Fruit fly (Drosophila melanogaster) whole organism, embryonic: ENCODE results near the gene Sr-CIII.

Experiments
- Awh ChIP-seq: fragments of 200-800 bp; sonication (Bioruptor generic); IDR thresholded peaks from 2 replicates; pipeline ENCODE4, ENCODE4 v1.3.6; 2022; ENCODE audit warnings: missing biosample characterization, missing genetic modification characterization
- Bgb ChIP-seq: fragments of 200-800 bp; sonication (Bioruptor generic); IDR thresholded peaks from 2 replicates; pipeline ENCODE4 v1.3.6; 2022; ENCODE audit warnings: missing biosample characterization, missing genetic modification characterization; ENCODE audit not compliant: partially characterized antibody
- CG11247 ChIP-seq: fragments of 200-800 bp; sonication (Bioruptor generic); IDR thresholded peaks from 2 replicates; pipeline ENCODE4 v1.3.6; 2022; ENCODE audit warnings: missing biosample characterization, missing genetic modification characterization
- CG11695 ChIP-seq: fragments of 200-800 bp; sonication (Bioruptor generic); IDR thresholded peaks from 3 replicates; pipeline ENCODE4 v1.3.6; 2022; ENCODE audit warnings: missing biosample characterization, missing genetic modification characterization
- CG12219 ChIP-seq: fragments of 200-800 bp; sonication (Bioruptor generic); optimal IDR thresholded peaks from 3 replicates; lab custom pipeline; 2018; ENCODE audit warnings: missing biosample characterization, mild to moderate bottlenecking, missing genetic modification characterization
- CG1233 ChIP-seq: fragments of 200-800 bp; sonication (Bioruptor generic); optimal IDR thresholded peaks from 4 replicates; lab custom pipeline; 2018; ENCODE audit warnings: missing biosample characterization, mild to moderate bottlenecking, missing genetic modification characterization
- CG12391 ChIP-seq: fragments of 200-800 bp; sonication (Bioruptor generic); optimal IDR thresholded peaks from 3 replicates; lab custom pipeline; 2018; ENCODE audit warnings: missing biosample characterization, mild to moderate bottlenecking, missing genetic modification characterization, moderate library complexity
- CG13296 ChIP-seq: fragments of 200-800 bp; sonication (Bioruptor generic); optimal IDR thresholded peaks from 3 replicates; lab custom pipeline; 2018; ENCODE audit warnings: missing biosample characterization, mild to moderate bottlenecking, missing genetic modification characterization
- CG13624 ChIP-seq: fragments of 200-800 bp; sonication (Bioruptor generic); optimal IDR thresholded peaks from 2 replicates; lab custom pipeline; 2016; ENCODE audit warnings: missing biosample characterization, missing genetic modification characterization
- CG18011 ChIP-seq: fragments of 200-800 bp; sonication (Bioruptor generic); optimal IDR thresholded peaks from 2 replicates; lab custom pipeline; 2017; ENCODE audit warnings: missing biosample characterization, missing genetic modification characterization, mild to moderate bottlenecking, moderate library complexity, missing genotype
- CG18619 ChIP-seq: fragments of 200-800 bp; sonication (Bioruptor generic); optimal IDR thresholded peaks from 3 replicates; lab custom pipeline; 2017; ENCODE audit warnings: missing biosample characterization, mild to moderate bottlenecking, missing genetic modification characterization
- CG2889 ChIP-seq: fragments of 200-800 bp; sonication (Bioruptor generic); IDR thresholded peaks from 3 replicates; pipeline ENCODE4 v1.3.6; 2022; ENCODE audit warnings: missing biosample characterization, missing genetic modification characterization
- CG4617 ChIP-seq: fragments of 200-800 bp; sonication (Bioruptor generic); optimal IDR thresholded peaks from 3 replicates; lab custom pipeline; 2016; ENCODE audit warnings: missing biosample characterization, missing genetic modification characterization, borderline replicate concordance
- CG4730 ChIP-seq: fragments of 200-800 bp; sonication (Bioruptor generic); IDR thresholded peaks from 2 replicates; pipeline ENCODE4 v1.3.6; 2022; ENCODE audit warnings: missing biosample characterization, missing genetic modification characterization
- CG6689 ChIP-seq: fragments of 200-800 bp; sonication (Bioruptor generic); IDR thresholded peaks from 2 replicates; pipeline ENCODE4 v1.3.6; 2022; ENCODE audit warnings: missing biosample characterization, missing genetic modification characterization
- CG6791 ChIP-seq: fragments of 200-800 bp; sonication (Bioruptor generic); IDR thresholded peaks from 3 replicates; pipeline ENCODE4 v1.3.6; 2022; ENCODE audit warnings: missing biosample characterization, missing genetic modification characterization; ENCODE audit not compliant: partially characterized antibody
- CG7786 ChIP-seq: fragments of 200-800 bp; sonication (Bioruptor generic); optimal IDR thresholded peaks from 2 replicates; lab custom pipeline; 2016; ENCODE audit warnings: missing biosample characterization, missing genetic modification characterization
- CG9437 ChIP-seq: fragments of 200-800 bp; sonication (Bioruptor generic); optimal IDR thresholded peaks from 2 replicates; lab custom pipeline; 2018; ENCODE audit warnings: missing biosample characterization, mild to moderate bottlenecking, missing genetic modification characterization
- CkIIα-i1 ChIP-seq: fragments of 200-800 bp; sonication (Bioruptor generic); IDR thresholded peaks from 2 replicates; pipeline ENCODE4 v1.3.6; 2022; ENCODE audit warnings: missing biosample characterization, missing genetic modification characterization
- D ChIP-seq, 2 experiments: fragments of 200-800 bp in 1 of 2; fragments of >200 bp in 1 of 2; sonication (Bioruptor generic) in 1 of 2; optimal IDR thresholded peaks; 2 replicates in 1 of 2; 3 replicates in 1 of 2; lab custom pipeline; 2017; ENCODE audit warnings: mild to moderate bottlenecking in 1 of 2, missing biosample characterization in 1 of 2, missing genetic modification characterization in 1 of 2, missing genetic modification reagents in 1 of 2
- Deaf1 ChIP-seq: fragments of 200-800 bp; optimal IDR thresholded peaks from 3 replicates; lab custom pipeline; 2019; ENCODE audit warnings: missing biosample characterization, mild to moderate bottlenecking, missing genetic modification characterization, moderate library complexity
- ERR ChIP-seq: fragments of 200-800 bp; sonication (Bioruptor generic); optimal IDR thresholded peaks from 2 replicates; lab custom pipeline; 2016; ENCODE audit warnings: missing biosample characterization, missing genetic modification characterization
- Hand ChIP-seq: fragments of 200-800 bp; sonication (Bioruptor generic); optimal IDR thresholded peaks from 2 replicates; lab custom pipeline; 2017; ENCODE audit warnings: mild to moderate bottlenecking, missing biosample characterization, missing genetic modification reagents, missing genetic modification characterization
- Hmx ChIP-seq: fragments of 200-800 bp; sonication (Bioruptor generic); optimal IDR thresholded peaks from 2 replicates; lab custom pipeline; 2016; ENCODE audit warnings: missing biosample characterization, missing genetic modification characterization
- Lpt ChIP-seq: fragments of >200 bp; optimal IDR thresholded peaks from 2 replicates; lab custom pipeline; 2018; ENCODE audit warnings: missing biosample characterization, missing genetic modification characterization
- Oli ChIP-seq: fragments of 200-800 bp; sonication (Bioruptor generic); optimal IDR thresholded peaks from 2 replicates; lab custom pipeline; 2018; ENCODE audit warnings: missing biosample characterization, mild to moderate bottlenecking, missing genetic modification characterization, moderate library complexity
- Poxn ChIP-seq: fragments of 200-800 bp; sonication (Bioruptor generic); IDR thresholded peaks from 2 replicates; pipeline ENCODE4 v1.3.6; 2022; ENCODE audit warnings: missing biosample characterization, missing genetic modification characterization
- Sin3A ChIP-seq: fragments of >200 bp; optimal IDR thresholded peaks from 2 replicates; lab custom pipeline; 2018
- Six4 ChIP-seq: fragments of 200-800 bp; sonication (Bioruptor generic); optimal IDR thresholded peaks from 2 replicates; lab custom pipeline; 2016; ENCODE audit warnings: missing biosample characterization, missing genetic modification characterization
- Sox102F ChIP-seq: fragments of 200-800 bp; sonication (Bioruptor generic); optimal IDR thresholded peaks from 2 replicates; lab custom pipeline; 2018; ENCODE audit warnings: missing biosample characterization, mild to moderate bottlenecking, missing genetic modification characterization, moderate library complexity
- Tbp ChIP-seq: fragments of >200 bp; optimal IDR thresholded peaks from 2 replicates; lab custom pipeline; 2018; ENCODE audit warnings: missing biosample characterization, missing genetic modification characterization
- abd-A ChIP-seq: fragments of 200-800 bp; sonication (Bioruptor generic); optimal IDR thresholded peaks from 3 replicates; lab custom pipeline; 2019; ENCODE audit warnings: missing biosample characterization, mild to moderate bottlenecking, missing genetic modification characterization, moderate library complexity
- aop ChIP-seq: fragments of 200-800 bp; sonication (Bioruptor generic); IDR thresholded peaks from 2 replicates; pipeline ENCODE4 v1.3.6; 2022; ENCODE audit warnings: missing biosample characterization, missing genetic modification characterization
- az2 ChIP-seq: fragments of 200-800 bp; sonication (Bioruptor generic); optimal IDR thresholded peaks from 3 replicates; lab custom pipeline; 2016; ENCODE audit warnings: missing biosample characterization, missing genetic modification characterization
- chinmo ChIP-seq: fragments of 200-800 bp; sonication (Bioruptor generic); IDR thresholded peaks from 4 replicates; pipeline ENCODE4 v1.3.6; 2022; ENCODE audit warnings: missing biosample characterization, missing genetic modification characterization; ENCODE audit not compliant: partially characterized antibody
- chn ChIP-seq: fragments of 200-800 bp; sonication (Bioruptor generic); optimal IDR thresholded peaks from 2 replicates; lab custom pipeline; 2016; ENCODE audit warnings: missing biosample characterization, missing genetic modification characterization
- dimm ChIP-seq: fragments of 200-800 bp; sonication (Bioruptor generic); IDR thresholded peaks from 2 replicates; pipeline ENCODE4 v1.3.6; 2022; ENCODE audit warnings: missing biosample characterization, missing genetic modification characterization
- dpn ChIP-seq, 2 experiments: fragments of 200-800 bp; sonication (Bioruptor generic); optimal IDR thresholded peaks; 3 replicates each; lab custom pipeline; 2016; ENCODE audit warnings: missing biosample characterization in 2 of 2, missing genetic modification characterization in 2 of 2
- exex ChIP-seq: fragments of 200-800 bp; sonication (Bioruptor generic); optimal IDR thresholded peaks from 4 replicates; lab custom pipeline; 2018; ENCODE audit warnings: missing biosample characterization, mild to moderate bottlenecking, missing genetic modification characterization, moderate library complexity
- fd64A ChIP-seq: fragments of 200-800 bp; sonication (Bioruptor generic); optimal IDR thresholded peaks from 3 replicates; lab custom pipeline; 2018; ENCODE audit warnings: missing biosample characterization, mild to moderate bottlenecking, missing genetic modification characterization
- grau ChIP-seq: fragments of 200-800 bp; optimal IDR thresholded peaks from 3 replicates; lab custom pipeline; 2019; ENCODE audit warnings: missing biosample characterization, mild to moderate bottlenecking, missing genetic modification characterization, moderate library complexity
- ham ChIP-seq: fragments of 200-800 bp; sonication (Bioruptor generic); IDR thresholded peaks from 2 replicates; pipeline ENCODE4 v1.3.6; 2022; ENCODE audit warnings: missing biosample characterization, missing genetic modification characterization
- ind ChIP-seq: fragments of 200-800 bp; sonication (Bioruptor generic); optimal IDR thresholded peaks from 3 replicates; lab custom pipeline; 2016; ENCODE audit warnings: missing biosample characterization, missing genetic modification characterization
- jumu ChIP-seq: fragments of 200-800 bp; sonication (Bioruptor generic); optimal IDR thresholded peaks from 3 replicates; lab custom pipeline; 2016; ENCODE audit warnings: missing biosample characterization, missing genetic modification characterization
- mam ChIP-seq: fragments of 200-800 bp; sonication (Bioruptor generic); optimal IDR thresholded peaks from 3 replicates; lab custom pipeline; 2016; ENCODE audit warnings: missing biosample characterization, missing genetic modification characterization
- scrt ChIP-seq: fragments of 200-800 bp; sonication (Bioruptor generic); optimal IDR thresholded peaks from 2 replicates; lab custom pipeline; 2018; ENCODE audit warnings: missing biosample characterization, mild to moderate bottlenecking, missing genetic modification characterization, moderate library complexity
- sens ChIP-seq: fragments of 200-800 bp; sonication (Bioruptor generic); peaks from one replicate; lab custom pipeline; 2016; ENCODE audit warnings: missing biosample characterization, missing genetic modification characterization
- vfl ChIP-seq: fragments of 200-800 bp; sonication (Bioruptor generic); optimal IDR thresholded peaks from 2 replicates; lab custom pipeline; 2016; ENCODE audit warnings: missing biosample characterization, missing genetic modification characterization
- vnd ChIP-seq: fragments of 200-800 bp; sonication (Bioruptor generic); IDR thresholded peaks from 3 replicates; pipeline ENCODE4 v1.3.6; 2022; ENCODE audit warnings: missing biosample characterization, missing genetic modification characterization; ENCODE audit not compliant: partially characterized antibody
- z ChIP-seq: fragments of 200-800 bp; sonication (Bioruptor generic); IDR thresholded peaks from 3 replicates; pipeline ENCODE4 v1.3.6; 2022; ENCODE audit warnings: missing biosample characterization, missing genetic modification characterization

Gene Sr-CIII

DNA sequence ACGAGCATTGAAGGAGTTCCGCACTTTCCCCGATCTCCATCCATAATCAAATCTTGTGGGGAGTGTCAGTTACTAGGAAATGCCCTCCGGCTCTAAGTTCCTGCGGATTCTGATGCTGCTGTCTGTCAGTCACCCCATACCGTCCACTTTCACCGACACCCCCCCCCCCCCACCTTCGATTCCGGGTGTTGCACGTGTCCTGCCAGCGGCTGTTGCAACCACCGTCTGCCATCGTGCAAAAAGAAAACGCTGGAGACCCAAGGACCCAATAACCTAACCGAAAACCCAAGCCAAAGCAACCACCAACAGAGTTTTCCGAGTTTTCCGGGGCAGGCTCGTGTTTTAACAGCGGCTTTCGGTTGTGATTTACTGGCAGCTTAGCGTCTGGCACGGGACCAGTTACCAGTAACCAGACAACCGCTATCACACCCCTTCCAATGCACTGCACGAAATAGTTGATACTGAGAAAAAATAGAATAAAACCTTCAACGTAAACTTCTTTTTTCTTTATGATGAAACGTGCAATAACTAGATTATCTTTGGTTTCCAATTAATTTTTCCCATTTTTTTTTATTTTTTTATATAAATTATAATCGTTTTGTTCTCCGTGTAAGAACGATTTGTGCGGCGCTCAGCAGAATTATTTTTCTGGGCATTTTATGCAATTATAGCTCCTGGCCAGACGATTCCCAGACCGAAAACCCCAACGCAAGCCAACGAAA lies 4.6 kb downstream of the Sr-CIII start (continued):
- TF ChIP-seq ham (GFP tag; lab: Robert Waterston, UW) (no peak), vnd (no peak), scrt (GFP tag; lab: Kevin White, UChicago) (peak; percentile 42), abd-A (no peak), CG13624 (GFP tag; lab: Kevin White, UChicago) (peak; percentile 19), grau (tag; lab: Kevin White, UChicago) (peak; percentile 55), ERR (GFP tag; lab: Kevin White, UChicago) (no peak), az2 (GFP tag; lab: Kevin White, UChicago) (peak; percentile 56), CG12391 (tag; lab: Kevin White, UChicago) (peak; percentile 77), Six4 (GFP tag; lab: Kevin White, UChicago) (peak; percentile 42), CG1233 (peak; percentile 50), Tbp (GFP tag; lab: Kevin White, UChicago) (no peak), CG13296 (GFP tag; lab: Kevin White, UChicago) (peak; percentile 62), dimm (no peak), mam (no peak), chn (GFP tag; lab: Kevin White, UChicago) (no peak), D (optimal IDR thresholded peaks at IDR 0.05; lab: Kevin White, UChicago) (no peak), D (GFP tag; optimal IDR thresholded peaks at IDR 0.05; lab: Kevin White, UChicago) (peak; percentile 73), z (no peak), CG6791 (no peak), Deaf1 (peak; percentile 11), vfl (GFP tag; lab: Kevin White, UChicago) (no peak), Oli (peak; percentile 70), exex (tag; lab: Kevin White, UChicago) (no peak), CG2889 (GFP tag; lab: Robert Waterston, UW) (no peak), jumu (GFP tag; lab: Kevin White, UChicago) (no peak), CkIIα-i1 (GFP tag; lab: Robert Waterston, UW) (no peak), Bgb (GFP tag; lab: Robert Waterston, UW) (no peak), CG11247 (GFP tag; lab: Robert Waterston, UW) (no peak), CG11695 (0 out of 3 replicates have a peak, but pooled peaks have one; percentile 42), CG18011 (no peak), Lpt (no peak), CG6689 (GFP tag; lab: Robert Waterston, UW) (peak; percentile 74), ind (GFP tag; lab: Kevin White, UChicago) (peak; percentile 46), aop (no peak), Poxn (GFP tag; lab: Robert Waterston, UW) (no peak), CG4730 (GFP tag; lab: Robert Waterston, UW) (no peak), sens (GFP tag; lab: Kevin White, UChicago) (peak; percentile 83), Hand (GFP tag; lab: Kevin White, UChicago) (peak; percentile 34), chinmo (GFP tag; lab: Robert Waterston, UW) (no peak), Sox102F (GFP tag; lab: Kevin White, UChicago) (peak; percentile 73), fd64A (GFP tag; lab: Kevin White, UChicago) (no peak), CG12219 (peak; percentile 25), CG7786 (GFP tag; lab: Kevin White, UChicago) (no peak), Awh (GFP tag; lab: Robert Waterston, UW) (peak; percentile 76), CG4617 (GFP tag; lab: Kevin White, UChicago) (no peak), Sin3A (no peak), CG18619 (GFP tag; lab: Kevin White, UChicago) (peak; percentile 46), Hmx (GFP tag; lab: Kevin White, UChicago) (no peak), dpn (GFP tag; optimal IDR thresholded peaks at IDR 0.05; lab: Kevin White, UChicago) (peak; percentile 11 to 35), CG9437 (GFP tag; lab: Kevin White, UChicago) (peak; percentile 53)
